Fruit fly (Drosophila melanogaster) whole organism, embryonic: ENCODE data around the gene MSAmiP.

ENCODE experiments used
- ATbp ChIP-seq: fragments of 200-800 bp; sonication (Bioruptor generic); optimal IDR thresholded peaks from 2 replicates; lab custom pipeline; 2017; ENCODE audit warnings: missing biosample characterization, mild to moderate bottlenecking, missing genetic modification characterization, missing genetic modification reagents
- Adf1 ChIP-seq: fragments of 200-800 bp; sonication (Bioruptor generic); IDR thresholded peaks from 2 replicates; pipeline ENCODE4 v1.3.6; 2022; ENCODE audit warnings: missing biosample characterization, missing genetic modification characterization
- Asciz ChIP-seq: fragments of 200-800 bp; sonication (Bioruptor generic); optimal IDR thresholded peaks from 2 replicates; lab custom pipeline; 2017; ENCODE audit warnings: missing biosample characterization, mild to moderate bottlenecking, missing genetic modification characterization, missing genetic modification reagents
- BtbVII ChIP-seq: fragments of 200-800 bp; sonication (Bioruptor generic); optimal IDR thresholded peaks from 3 replicates; lab custom pipeline; 2017; ENCODE audit warnings: missing biosample characterization, mild to moderate bottlenecking, missing genetic modification characterization
- CG10431 ChIP-seq: fragments of 200-800 bp; sonication (Bioruptor generic); optimal IDR thresholded peaks from 3 replicates; lab custom pipeline; 2018; ENCODE audit warnings: missing biosample characterization, mild to moderate bottlenecking, missing genetic modification characterization
- CG10543 ChIP-seq: fragments of 200-800 bp; sonication (Bioruptor generic); optimal IDR thresholded peaks from 3 replicates; lab custom pipeline; 2017; ENCODE audit warnings: missing biosample characterization, mild to moderate bottlenecking, missing genetic modification characterization, moderate library complexity
- CG11695 ChIP-seq: fragments of 200-800 bp; sonication (Bioruptor generic); IDR thresholded peaks from 3 replicates; pipeline ENCODE4 v1.3.6; 2022; ENCODE audit warnings: missing biosample characterization, missing genetic modification characterization
- CG12104 ChIP-seq: fragments of 200-800 bp; sonication (Bioruptor generic); optimal IDR thresholded peaks from 3 replicates; lab custom pipeline; 2016; ENCODE audit warnings: missing biosample characterization, missing genetic modification characterization
- CG12942 ChIP-seq: fragments of 200-800 bp; sonication (Bioruptor generic); optimal IDR thresholded peaks from 3 replicates; lab custom pipeline; 2016; ENCODE audit warnings: missing biosample characterization, missing genetic modification characterization
- CG14014 ChIP-seq: fragments of 200-800 bp; sonication (Bioruptor generic); IDR thresholded peaks from 2 replicates; pipeline ENCODE4 v1.3.6; 2022; ENCODE audit warnings: missing biosample characterization, missing genetic modification characterization
- CG15073 ChIP-seq: fragments of 200-800 bp; sonication (Bioruptor generic); optimal IDR thresholded peaks from 2 replicates; lab custom pipeline; 2016; ENCODE audit warnings: missing biosample characterization, missing genetic modification characterization
- CG15696 ChIP-seq: fragments of 200-800 bp; sonication (Bioruptor generic); optimal IDR thresholded peaks from 2 replicates; lab custom pipeline; 2019; ENCODE audit warnings: missing biosample characterization, mild to moderate bottlenecking, missing genetic modification characterization, moderate library complexity
- CG16815 ChIP-seq: fragments of 200-800 bp; sonication (Bioruptor generic); optimal IDR thresholded peaks from 3 replicates; lab custom pipeline; 2017; ENCODE audit warnings: missing biosample characterization, mild to moderate bottlenecking, missing genetic modification characterization
- CG17186 ChIP-seq: fragments of 200-800 bp; sonication (Bioruptor generic); optimal IDR thresholded peaks from 3 replicates; lab custom pipeline; 2017; ENCODE audit warnings: missing biosample characterization, missing genetic modification reagents, missing genetic modification characterization
- CG17361 ChIP-seq: fragments of 200-800 bp; sonication (Bioruptor generic); IDR thresholded peaks from 3 replicates; pipeline ENCODE4 v1.3.6; 2022; ENCODE audit warnings: missing biosample characterization, missing genetic modification characterization
- CG2678 ChIP-seq: fragments of 200-800 bp; sonication (Bioruptor generic); optimal IDR thresholded peaks from 3 replicates; lab custom pipeline; 2019; ENCODE audit warnings: missing biosample characterization, mild to moderate bottlenecking, missing genetic modification characterization, moderate library complexity
- CG3847 ChIP-seq: fragments of 200-800 bp; sonication (Bioruptor generic); IDR thresholded peaks from 2 replicates; pipeline ENCODE4 v1.3.6; 2022; ENCODE audit warnings: missing biosample characterization, missing genetic modification characterization
- CG3995 ChIP-seq: fragments of 200-800 bp; sonication (Bioruptor generic); optimal IDR thresholded peaks from 3 replicates; lab custom pipeline; 2016; ENCODE audit warnings: missing biosample characterization, missing genetic modification characterization
- CG4282 ChIP-seq: fragments of 200-800 bp; sonication (Bioruptor generic); optimal IDR thresholded peaks from 2 replicates; lab custom pipeline; 2016; ENCODE audit warnings: missing biosample characterization, missing genetic modification characterization
- CG6813 ChIP-seq: fragments of 200-800 bp; sonication (Bioruptor generic); optimal IDR thresholded peaks from 2 replicates; lab custom pipeline; 2017; ENCODE audit warnings: missing biosample characterization, missing genetic modification characterization, mild to moderate bottlenecking, moderate library complexity, missing genetic modification reagents
- Ets65A ChIP-seq: fragments of 200-800 bp; sonication (Bioruptor generic); peaks from one replicate; lab custom pipeline; 2016; ENCODE audit warnings: missing biosample characterization, missing genetic modification characterization
- Fer2 ChIP-seq: fragments of 200-800 bp; sonication (Bioruptor generic); optimal IDR thresholded peaks from 2 replicates; lab custom pipeline; 2018; ENCODE audit warnings: missing biosample characterization, mild to moderate bottlenecking, missing genetic modification characterization, moderate library complexity
- Gug ChIP-seq: fragments of 200-800 bp; sonication (Bioruptor generic); IDR thresholded peaks from 4 replicates; pipeline ENCODE4 v1.3.6; 2022; ENCODE audit warnings: missing biosample characterization, missing genetic modification characterization
- H2.0 ChIP-seq: fragments of 200-800 bp; sonication (Bioruptor generic); IDR thresholded peaks from 2 replicates; pipeline ENCODE4 v1.3.6; 2022; ENCODE audit warnings: missing biosample characterization, missing genetic modification characterization
- NC2β ChIP-seq: fragments of 200-800 bp; sonication (Bioruptor generic); optimal IDR thresholded peaks from 2 replicates; lab custom pipeline; 2016; ENCODE audit warnings: missing biosample characterization, missing genetic modification characterization
- Nf-YA ChIP-seq: fragments of 200-800 bp; sonication (Bioruptor generic); IDR thresholded peaks from 2 replicates; pipeline ENCODE4 v1.3.6; 2022; ENCODE audit warnings: missing biosample characterization, missing genetic modification characterization
- Ravus ChIP-seq: fragments of 200-800 bp; sonication (Bioruptor generic); IDR thresholded peaks from 2 replicates; pipeline ENCODE4 v1.3.6; 2022; ENCODE audit warnings: missing biosample characterization, missing genetic modification characterization
- Scr ChIP-seq: fragments of 200-800 bp; sonication (Bioruptor generic); IDR thresholded peaks from 2 replicates; pipeline ENCODE4 v1.3.6; 2022; ENCODE audit warnings: missing biosample characterization, missing genetic modification characterization; ENCODE audit not compliant: partially characterized antibody
- Ssrp ChIP-seq: fragments of 200-800 bp; sonication (Bioruptor generic); optimal IDR thresholded peaks from 2 replicates; lab custom pipeline; 2018; ENCODE audit warnings: missing biosample characterization, mild to moderate bottlenecking, missing genetic modification characterization, moderate library complexity
- Stat92E ChIP-seq, 3 experiments: fragments of >200 bp in 2 of 3; fragments of 200-800 bp in 1 of 3; sonication (Bioruptor generic) in 1 of 3; optimal IDR thresholded peaks; 2 replicates each; lab custom pipeline; 2017 to 2019; ENCODE audit warnings: missing biosample characterization in 3 of 3, missing genetic modification characterization in 3 of 3, mild to moderate bottlenecking in 1 of 3, moderate library complexity in 1 of 3
- YL-1 ChIP-seq: fragments of 200-800 bp; sonication (Bioruptor generic); optimal IDR thresholded peaks from 3 replicates; lab custom pipeline; 2017; ENCODE audit warnings: missing biosample characterization, mild to moderate bottlenecking, missing genetic modification characterization
- bowl ChIP-seq: fragments of 200-800 bp; sonication (Bioruptor generic); IDR thresholded peaks from 2 replicates; pipeline ENCODE4 v1.3.6; 2022; ENCODE audit warnings: missing biosample characterization, missing genetic modification characterization
- br ChIP-seq: fragments of >200 bp; optimal IDR thresholded peaks from 2 replicates; lab custom pipeline; 2017
- disco-r ChIP-seq: fragments of 200-800 bp; sonication (Bioruptor generic); optimal IDR thresholded peaks from 2 replicates; lab custom pipeline; 2016; ENCODE audit warnings: missing biosample characterization, missing genetic modification characterization
- emc ChIP-seq: fragments of 200-800 bp; sonication (Bioruptor generic); optimal IDR thresholded peaks from 2 replicates; lab custom pipeline; 2016; ENCODE audit warnings: missing biosample characterization, missing genetic modification characterization
- fru ChIP-seq: fragments of >200 bp; optimal IDR thresholded peaks from 2 replicates; lab custom pipeline; 2017
- hth ChIP-seq: fragments of >200 bp; optimal IDR thresholded peaks from 2 replicates; lab custom pipeline; 2017; ENCODE audit warnings: inconsistent platforms
- jing ChIP-seq: fragments of 200-800 bp; sonication (Bioruptor generic); optimal IDR thresholded peaks from 2 replicates; lab custom pipeline; 2018; ENCODE audit warnings: missing biosample characterization, mild to moderate bottlenecking, missing genetic modification characterization
- jumu ChIP-seq: fragments of 200-800 bp; sonication (Bioruptor generic); optimal IDR thresholded peaks from 3 replicates; lab custom pipeline; 2016; ENCODE audit warnings: missing biosample characterization, missing genetic modification characterization
- lab ChIP-seq: fragments of 200-800 bp; sonication (Bioruptor generic); optimal IDR thresholded peaks from 3 replicates; lab custom pipeline; 2017; ENCODE audit warnings: missing biosample characterization, missing genetic modification characterization, mild to moderate bottlenecking, moderate library complexity, missing genetic modification reagents
- nmo ChIP-seq: fragments of 200-800 bp; sonication (Bioruptor generic); optimal IDR thresholded peaks from 2 replicates; lab custom pipeline; 2018; ENCODE audit warnings: missing biosample characterization, mild to moderate bottlenecking, missing genetic modification characterization, moderate library complexity
- sc ChIP-seq, 3 experiments: fragments of >200 bp in 2 of 3; fragments of 200-800 bp in 1 of 3; sonication (Bioruptor generic) in 1 of 3; optimal IDR thresholded peaks; 2 replicates in 2 of 3; 3 replicates in 1 of 3; lab custom pipeline; 2017; ENCODE audit warnings: mild to moderate bottlenecking in 1 of 3, missing biosample characterization in 1 of 3, missing genetic modification characterization in 1 of 3, missing genetic modification reagents in 1 of 3
- sens ChIP-seq: fragments of 200-800 bp; sonication (Bioruptor generic); peaks from one replicate; lab custom pipeline; 2016; ENCODE audit warnings: missing biosample characterization, missing genetic modification characterization
- seq ChIP-seq: fragments of 200-800 bp; sonication (Bioruptor generic); IDR thresholded peaks from 2 replicates; pipeline ENCODE4 v1.3.6; 2022; ENCODE audit warnings: missing biosample characterization, missing genetic modification characterization
- sim ChIP-seq: fragments of 200-800 bp; sonication (Bioruptor generic); IDR thresholded peaks from 2 replicates; pipeline ENCODE4 v1.3.6; 2022; ENCODE audit warnings: missing biosample characterization, missing genetic modification characterization
- slp2 ChIP-seq: fragments of 200-800 bp; sonication (Bioruptor generic); optimal IDR thresholded peaks from 2 replicates; lab custom pipeline; 2016; ENCODE audit warnings: missing biosample characterization, missing genetic modification characterization
- sna ChIP-seq: fragments of 200-800 bp; sonication (Bioruptor generic); IDR thresholded peaks from 2 replicates; pipeline ENCODE4 v1.3.6; 2022; ENCODE audit warnings: missing biosample characterization, missing genetic modification characterization; ENCODE audit not compliant: partially characterized antibody
- sqz ChIP-seq: fragments of 200-800 bp; sonication (Bioruptor generic); optimal IDR thresholded peaks from 3 replicates; lab custom pipeline; 2018; ENCODE audit warnings: missing biosample characterization, mild to moderate bottlenecking, missing genetic modification characterization
- ttk ChIP-seq: fragments of 200-800 bp; sonication (Bioruptor generic); IDR thresholded peaks from 2 replicates; pipeline ENCODE4 v2.1.2; 2022; ENCODE audit warnings: missing biosample characterization, missing genetic modification characterization
- twi ChIP-seq: fragments of 200-800 bp; optimal IDR thresholded peaks from 2 replicates; lab custom pipeline; 2019; ENCODE audit warnings: missing biosample characterization, mild to moderate bottlenecking, missing genetic modification characterization, moderate library complexity
- vvl ChIP-seq: fragments of 200-800 bp; sonication (Bioruptor generic); IDR thresholded peaks from 2 replicates; pipeline ENCODE4 v1.3.6; 2022; ENCODE audit warnings: missing biosample characterization, missing genetic modification characterization

The MSAmiP gene

DNA sequence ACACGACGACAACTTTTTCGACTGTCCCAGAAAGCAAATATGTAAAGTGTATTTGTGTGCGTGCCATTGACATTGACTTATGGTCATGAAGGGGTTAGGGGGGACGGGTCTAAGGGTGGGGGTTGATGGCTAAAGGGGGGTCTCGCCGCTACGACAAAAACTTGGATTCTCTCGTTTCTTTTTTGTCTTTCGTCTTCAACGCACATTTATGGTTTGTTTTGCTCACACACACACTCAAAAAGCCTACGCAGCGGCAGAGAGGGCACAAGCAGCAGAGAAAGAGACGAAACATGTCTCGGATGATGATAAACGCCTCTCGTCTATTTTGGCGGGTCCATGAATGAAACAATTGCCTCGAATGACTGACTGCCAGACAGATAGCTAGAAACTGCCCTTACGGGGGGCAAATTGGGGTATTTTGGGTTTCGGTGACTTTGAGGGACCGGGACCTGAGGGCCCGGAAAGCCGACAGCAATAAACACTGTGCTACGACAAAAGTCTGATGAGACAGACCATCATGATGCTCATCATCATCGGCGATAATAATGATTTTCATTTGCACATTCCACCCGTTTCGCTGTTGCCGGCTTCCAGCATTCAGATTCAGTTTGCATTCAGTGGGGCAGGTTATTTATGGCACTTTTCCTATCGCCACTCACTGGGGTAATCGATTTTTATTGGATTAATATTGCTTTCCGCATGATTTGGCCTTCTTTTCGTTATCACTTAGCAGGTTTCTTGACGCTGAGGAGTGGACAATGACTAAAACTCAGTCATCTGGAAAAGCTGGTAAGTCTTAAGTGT is 45.2 kb downstream of the MSAmiP start (continued):
- TF ChIP-seq CG10431 (GFP tag; lab: Kevin White, UChicago) (no peak), Ets65A (GFP tag; lab: Kevin White, UChicago) (no peak), sc (optimal IDR thresholded peaks at IDR 0.05; lab: Kevin White, UChicago) (no peak), sc (GFP tag; optimal IDR thresholded peaks at IDR 0.05; lab: Kevin White, UChicago) (no peak), Ssrp (tag; lab: Kevin White, UChicago) (no peak), Fer2 (no peak), hth (lab: Kevin White, UChicago) (no peak), BtbVII (GFP tag; lab: Kevin White, UChicago) (no peak), bowl (GFP tag; lab: Robert Waterston, UW) (no peak), Stat92E (GFP tag; optimal IDR thresholded peaks at IDR 0.05; lab: Kevin White, UChicago) (no peak), ttk (GFP tag; lab: Robert Waterston, UW) (no peak; the same call in 1 of the 2 replicates), CG3995 (no peak), nmo (GFP tag; lab: Kevin White, UChicago) (no peak), CG2678 (no peak), jumu (GFP tag; lab: Kevin White, UChicago) (no peak), CG14014 (GFP tag; lab: Robert Waterston, UW) (no peak), CG17361 (GFP tag; lab: Robert Waterston, UW) (no peak), CG10543 (GFP tag; lab: Kevin White, UChicago) (peak; percentile 40), Scr (GFP tag; lab: Robert Waterston, UW) (no peak), twi (tag; lab: Kevin White, UChicago) (no peak), CG15696 (no peak), CG4282 (GFP tag; lab: Kevin White, UChicago) (no peak), H2.0 (GFP tag; lab: Robert Waterston, UW) (no peak), sna (GFP tag; lab: Robert Waterston, UW) (no peak), CG12104 (GFP tag; lab: Kevin White, UChicago) (no peak), CG17186 (GFP tag; lab: Kevin White, UChicago) (no peak), emc (no peak), CG15073 (no peak), CG12942 (GFP tag; lab: Kevin White, UChicago) (no peak), jing (GFP tag; lab: Kevin White, UChicago) (no peak), YL-1 (GFP tag; lab: Kevin White, UChicago) (no peak), Asciz (GFP tag; lab: Kevin White, UChicago) (no peak), Adf1 (peak; percentile 74), NC2β (GFP tag; lab: Kevin White, UChicago) (no peak), lab (GFP tag; lab: Kevin White, UChicago) (no peak), Ravus (no peak), disco-r (GFP tag; lab: Kevin White, UChicago) (no peak), br (lab: Kevin White, UChicago) (no peak), CG16815 (GFP tag; lab: Kevin White, UChicago) (no peak), slp2 (GFP tag; lab: Kevin White, UChicago) (no peak), sim (GFP tag; lab: Robert Waterston, UW) (no peak), sens (peak; percentile 61), sqz (GFP tag; lab: Kevin White, UChicago) (no peak), CG11695 (GFP tag; lab: Robert Waterston, UW) (no peak), seq (GFP tag; lab: Robert Waterston, UW) (no peak), fru (lab: Kevin White, UChicago) (no peak), vvl (GFP tag; lab: Robert Waterston, UW) (peak; percentile 44; the same call in 1 of the 2 replicates), CG3847 (GFP tag; lab: Robert Waterston, UW) (no peak), ATbp (no peak), Gug (GFP tag; lab: Robert Waterston, UW) (no peak), CG6813 (GFP tag; lab: Kevin White, UChicago) (no peak), Nf-YA (no peak)
